Fruit fly (Drosophila melanogaster) whole organism, embryonic: ENCODE measurements around the gene CG6254.

ENCODE experiments used
- Atf-2 ChIP-seq: fragments of 200-800 bp; sonication (Bioruptor generic); optimal IDR thresholded peaks from 2 replicates; lab custom pipeline; 2016; ENCODE audit warnings: missing biosample characterization, missing genetic modification characterization
- CG12155 ChIP-seq: fragments of 200-800 bp; sonication (Bioruptor generic); optimal IDR thresholded peaks from 3 replicates; lab custom pipeline; 2016; ENCODE audit warnings: missing biosample characterization, missing genetic modification characterization
- CG12391 ChIP-seq: fragments of 200-800 bp; sonication (Bioruptor generic); optimal IDR thresholded peaks from 3 replicates; lab custom pipeline; 2018; ENCODE audit warnings: missing biosample characterization, mild to moderate bottlenecking, missing genetic modification characterization, moderate library complexity
- CG13894 ChIP-seq: fragments of 200-800 bp; sonication (Bioruptor generic); optimal IDR thresholded peaks from 3 replicates; lab custom pipeline; 2018; ENCODE audit warnings: missing biosample characterization, mild to moderate bottlenecking, missing genetic modification characterization, moderate library complexity
- CG1647 ChIP-seq: fragments of 200-800 bp; sonication (Bioruptor generic); optimal IDR thresholded peaks from 3 replicates; lab custom pipeline; 2016; ENCODE audit warnings: missing biosample characterization, missing genetic modification characterization
- CG16813 ChIP-seq: fragments of 200-800 bp; sonication (Bioruptor generic); IDR thresholded peaks from 3 replicates; pipeline ENCODE4 v1.3.6; 2022; ENCODE audit warnings: missing biosample characterization, missing genetic modification characterization; ENCODE audit not compliant: partially characterized antibody
- CG17328 ChIP-seq: fragments of 200-800 bp; sonication (Bioruptor generic); IDR thresholded peaks from 2 replicates; pipeline ENCODE4 v1.3.6; 2022; ENCODE audit warnings: missing biosample characterization, missing genetic modification characterization
- CG18476 ChIP-seq: fragments of 200-800 bp; sonication (Bioruptor generic); optimal IDR thresholded peaks from 2 replicates; lab custom pipeline; 2016; ENCODE audit warnings: missing biosample characterization, mild to moderate bottlenecking, missing genetic modification characterization
- CG18619 ChIP-seq: fragments of 200-800 bp; sonication (Bioruptor generic); optimal IDR thresholded peaks from 3 replicates; lab custom pipeline; 2017; ENCODE audit warnings: missing biosample characterization, mild to moderate bottlenecking, missing genetic modification characterization
- CG4730 ChIP-seq: fragments of 200-800 bp; sonication (Bioruptor generic); IDR thresholded peaks from 2 replicates; pipeline ENCODE4 v1.3.6; 2022; ENCODE audit warnings: missing biosample characterization, missing genetic modification characterization
- CG6854 ChIP-seq: fragments of 200-800 bp; sonication (Bioruptor generic); optimal IDR thresholded peaks from 3 replicates; lab custom pipeline; 2017; ENCODE audit warnings: missing biosample characterization, mild to moderate bottlenecking, missing genetic modification characterization
- CG7271 ChIP-seq: fragments of 200-800 bp; sonication (Bioruptor generic); optimal IDR thresholded peaks from 2 replicates; lab custom pipeline; 2018; ENCODE audit warnings: missing biosample characterization, mild to moderate bottlenecking, missing genetic modification characterization, moderate library complexity
- CG7372 ChIP-seq: fragments of 200-800 bp; sonication (Bioruptor generic); IDR thresholded peaks from 2 replicates; pipeline ENCODE4 v1.3.6; 2022; ENCODE audit warnings: missing biosample characterization, missing genetic modification characterization
- CG9932 ChIP-seq: fragments of 200-800 bp; sonication (Bioruptor generic); IDR thresholded peaks from 2 replicates; pipeline ENCODE4 v1.3.6; 2022; ENCODE audit warnings: missing biosample characterization, missing genetic modification characterization
- Deaf1 ChIP-seq: fragments of 200-800 bp; optimal IDR thresholded peaks from 3 replicates; lab custom pipeline; 2019; ENCODE audit warnings: missing biosample characterization, mild to moderate bottlenecking, missing genetic modification characterization, moderate library complexity
- Dek ChIP-seq: fragments of 200-800 bp; sonication (Bioruptor generic); optimal IDR thresholded peaks from 3 replicates; lab custom pipeline; 2019; ENCODE audit warnings: missing biosample characterization, mild to moderate bottlenecking, missing genetic modification characterization, moderate library complexity
- Doc3 ChIP-seq: fragments of 200-800 bp; sonication (Bioruptor generic); IDR thresholded peaks from 3 replicates; pipeline ENCODE4 v1.3.6; 2022; ENCODE audit warnings: missing biosample characterization, missing genetic modification characterization; ENCODE audit not compliant: partially characterized antibody
- Ets65A ChIP-seq: fragments of 200-800 bp; sonication (Bioruptor generic); peaks from one replicate; lab custom pipeline; 2016; ENCODE audit warnings: missing biosample characterization, missing genetic modification characterization
- Fer3 ChIP-seq: fragments of 200-800 bp; sonication (Bioruptor generic); optimal IDR thresholded peaks from 2 replicates; lab custom pipeline; 2018; ENCODE audit warnings: missing biosample characterization, mild to moderate bottlenecking, missing genetic modification characterization, moderate library complexity
- HLH3B ChIP-seq: fragments of 200-800 bp; sonication (Bioruptor generic); IDR thresholded peaks from 2 replicates; pipeline ENCODE4 v1.3.6; 2022; ENCODE audit warnings: missing biosample characterization, missing genetic modification characterization
- Hsf ChIP-seq: fragments of 200-800 bp; sonication (Bioruptor generic); optimal IDR thresholded peaks from 3 replicates; lab custom pipeline; 2016; ENCODE audit warnings: missing biosample characterization, missing genetic modification characterization
- Lhr ChIP-seq: fragments of 200-800 bp; sonication (Bioruptor generic); optimal IDR thresholded peaks from 3 replicates; lab custom pipeline; 2017; ENCODE audit warnings: mild to moderate bottlenecking, missing biosample characterization, missing genetic modification reagents, missing genetic modification characterization
- Ptx1 ChIP-seq: fragments of 200-800 bp; sonication (Bioruptor generic); IDR thresholded peaks from 2 replicates; pipeline ENCODE4 v1.3.6; 2022; ENCODE audit warnings: missing biosample characterization, missing genetic modification characterization
- Sry-β ChIP-seq: fragments of 200-800 bp; sonication (Bioruptor generic); optimal IDR thresholded peaks from 2 replicates; lab custom pipeline; 2018; ENCODE audit warnings: missing biosample characterization, mild to moderate bottlenecking, missing genetic modification characterization, moderate library complexity
- Xbp1 ChIP-seq: fragments of 200-800 bp; sonication (Bioruptor generic); optimal IDR thresholded peaks from 3 replicates; lab custom pipeline; 2016; ENCODE audit warnings: missing biosample characterization, mild to moderate bottlenecking, missing genetic modification characterization
- bigmax ChIP-seq: fragments of 200-800 bp; sonication (Bioruptor generic); optimal IDR thresholded peaks from 2 replicates; lab custom pipeline; 2018; ENCODE audit warnings: missing biosample characterization, mild to moderate bottlenecking, missing genetic modification characterization
- chm ChIP-seq: fragments of 200-800 bp; sonication (Bioruptor generic); IDR thresholded peaks from 2 replicates; pipeline ENCODE4 v1.3.6; 2022; ENCODE audit warnings: missing biosample characterization, missing genetic modification characterization
- dan ChIP-seq: fragments of 200-800 bp; sonication (Bioruptor generic); IDR thresholded peaks from 2 replicates; pipeline ENCODE4 v1.3.6; 2022; ENCODE audit warnings: missing biosample characterization, missing genetic modification characterization
- dm ChIP-seq: fragments of 200-800 bp; sonication (Bioruptor generic); optimal IDR thresholded peaks from 3 replicates; lab custom pipeline; 2016; ENCODE audit warnings: missing biosample characterization, missing genetic modification characterization
- emc ChIP-seq: fragments of 200-800 bp; sonication (Bioruptor generic); optimal IDR thresholded peaks from 2 replicates; lab custom pipeline; 2016; ENCODE audit warnings: missing biosample characterization, missing genetic modification characterization
- eve ChIP-seq, 2 experiments: fragments of >200 bp; optimal IDR thresholded peaks; 2 replicates each; lab custom pipeline; 2017; ENCODE audit warnings: missing biosample characterization in 2 of 2, missing genetic modification characterization in 2 of 2
- eyg ChIP-seq: fragments of 200-800 bp; sonication (Bioruptor generic); optimal IDR thresholded peaks from 3 replicates; lab custom pipeline; 2016; ENCODE audit warnings: missing biosample characterization, missing genetic modification characterization
- fru ChIP-seq: fragments of >200 bp; optimal IDR thresholded peaks from 2 replicates; lab custom pipeline; 2017
- fu2 ChIP-seq: fragments of 200-800 bp; sonication (Bioruptor generic); optimal IDR thresholded peaks from 2 replicates; lab custom pipeline; 2016; ENCODE audit warnings: missing biosample characterization, missing genetic modification characterization
- gfzf ChIP-seq: fragments of 200-800 bp; sonication (Bioruptor generic); optimal IDR thresholded peaks from 2 replicates; lab custom pipeline; 2016; ENCODE audit warnings: missing biosample characterization, mild to moderate bottlenecking, missing genetic modification characterization, moderate library complexity
- insv ChIP-seq, 2 experiments: fragments of 200-800 bp; sonication (Bioruptor generic); optimal IDR thresholded peaks; 3 replicates each; lab custom pipeline; 2016 to 2018; ENCODE audit warnings: missing biosample characterization in 2 of 2, missing genetic modification characterization in 2 of 2
- lov ChIP-seq, 2 experiments: fragments of 200-800 bp in 1 of 2; fragments of >200 bp in 1 of 2; sonication (Bioruptor generic) in 1 of 2; IDR thresholded peaks in 1 of 2; optimal IDR thresholded peaks in 1 of 2; 2 replicates in 1 of 2; 3 replicates in 1 of 2; pipeline versions ENCODE4 v1.3.6 to Lab custom; 2017 to 2022; ENCODE audit warnings: missing biosample characterization in 1 of 2, missing genetic modification characterization in 1 of 2
- org-1 ChIP-seq: fragments of 200-800 bp; sonication (Bioruptor generic); optimal IDR thresholded peaks from 2 replicates; lab custom pipeline; 2017; ENCODE audit warnings: missing biosample characterization, missing genetic modification characterization
- pan ChIP-seq, 4 experiments: fragments of >200 bp in 3 of 4; fragments of 200-800 bp in 1 of 4; sonication (Bioruptor generic) in 1 of 4; optimal IDR thresholded peaks in 3 of 4; IDR thresholded peaks in 1 of 4; 2 replicates each; pipeline versions ENCODE4 v1.3.6 to Lab custom; 2017 to 2022; ENCODE audit warnings: missing biosample characterization in 2 of 4, missing genetic modification characterization in 2 of 4, mixed read lengths in 1 of 4
- pfk ChIP-seq: fragments of 200-800 bp; sonication (Bioruptor generic); optimal IDR thresholded peaks from 2 replicates; lab custom pipeline; 2018; ENCODE audit warnings: missing biosample characterization, mild to moderate bottlenecking, missing genetic modification characterization, moderate library complexity
- pros ChIP-seq: fragments of 200-800 bp; sonication (Bioruptor generic); optimal IDR thresholded peaks from 3 replicates; lab custom pipeline; 2019; ENCODE audit warnings: missing biosample characterization, mild to moderate bottlenecking, missing genetic modification characterization, moderate library complexity
- pum ChIP-seq: fragments of 200-800 bp; sonication (Bioruptor generic); optimal IDR thresholded peaks from 2 replicates; lab custom pipeline; 2016; ENCODE audit warnings: missing biosample characterization, missing genetic modification characterization
- run ChIP-seq: fragments of 200-800 bp; sonication (Bioruptor generic); optimal IDR thresholded peaks from 3 replicates; lab custom pipeline; 2018; ENCODE audit warnings: missing biosample characterization, mild to moderate bottlenecking, missing genetic modification characterization
- salm ChIP-seq: fragments of 200-800 bp; sonication (Bioruptor generic); optimal IDR thresholded peaks from 2 replicates; lab custom pipeline; 2018; ENCODE audit warnings: missing biosample characterization, mild to moderate bottlenecking, missing genetic modification characterization
- sc ChIP-seq, 3 experiments: fragments of >200 bp in 2 of 3; fragments of 200-800 bp in 1 of 3; sonication (Bioruptor generic) in 1 of 3; optimal IDR thresholded peaks; 2 replicates in 2 of 3; 3 replicates in 1 of 3; lab custom pipeline; 2017; ENCODE audit warnings: mild to moderate bottlenecking in 1 of 3, missing biosample characterization in 1 of 3, missing genetic modification characterization in 1 of 3, missing genetic modification reagents in 1 of 3
- scrt ChIP-seq: fragments of 200-800 bp; sonication (Bioruptor generic); optimal IDR thresholded peaks from 2 replicates; lab custom pipeline; 2018; ENCODE audit warnings: missing biosample characterization, mild to moderate bottlenecking, missing genetic modification characterization, moderate library complexity
- seq ChIP-seq: fragments of 200-800 bp; sonication (Bioruptor generic); IDR thresholded peaks from 2 replicates; pipeline ENCODE4 v1.3.6; 2022; ENCODE audit warnings: missing biosample characterization, missing genetic modification characterization
- sim ChIP-seq: fragments of 200-800 bp; sonication (Bioruptor generic); IDR thresholded peaks from 2 replicates; pipeline ENCODE4 v1.3.6; 2022; ENCODE audit warnings: missing biosample characterization, missing genetic modification characterization
- unc-4 ChIP-seq: fragments of 200-800 bp; sonication (Bioruptor generic); IDR thresholded peaks from 2 replicates; pipeline ENCODE4 v1.3.6; 2022; ENCODE audit warnings: missing biosample characterization, missing genetic modification characterization; ENCODE audit not compliant: partially characterized antibody
- unpg ChIP-seq: fragments of 200-800 bp; sonication (Bioruptor generic); optimal IDR thresholded peaks from 3 replicates; lab custom pipeline; 2018; ENCODE audit warnings: missing biosample characterization, mild to moderate bottlenecking, missing genetic modification characterization, moderate library complexity
- zen ChIP-seq: fragments of 200-800 bp; sonication (Bioruptor generic); optimal IDR thresholded peaks from 3 replicates; lab custom pipeline; 2018; ENCODE audit warnings: missing biosample characterization, mild to moderate bottlenecking, missing genetic modification characterization, moderate library complexity

CG6254 gene

DNA sequence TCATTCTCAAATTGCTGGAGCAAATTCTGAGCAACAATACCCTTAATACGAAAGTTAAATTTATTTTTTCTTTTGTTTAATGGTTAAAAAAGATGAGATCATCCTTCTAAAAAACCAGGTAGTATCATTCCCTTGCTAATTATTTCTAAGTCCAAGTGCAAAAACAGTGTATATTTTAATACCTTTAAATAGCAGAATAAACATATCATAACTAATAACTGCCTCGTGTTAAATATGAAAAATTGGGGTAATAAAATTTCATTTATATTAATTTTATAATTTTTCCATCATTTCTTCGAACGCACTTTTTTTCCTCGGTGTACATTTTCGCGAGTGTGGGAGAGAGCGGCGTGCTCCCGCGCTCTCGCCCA is 49.3 kb downstream of the CG6254 start (continued):
- TF ChIP-seq run = no peak
- TF ChIP-seq eve (GFP tag; optimal IDR thresholded peaks at IDR 0.05; lab: Kevin White, UChicago) = no peak
- no peak for TF ChIP-seq sc (optimal IDR thresholded peaks at IDR 0.05; lab: Kevin White, UChicago)
- no peak for TF ChIP-seq sc (GFP tag; optimal IDR thresholded peaks at IDR 0.05; lab: Kevin White, UChicago)
- no peak for TF ChIP-seq seq
- TF ChIP-seq Fer3 (tag; lab: Kevin White, UChicago) = no peak
- no peak for TF ChIP-seq sim
- TF ChIP-seq HLH3B (GFP tag; lab: Robert Waterston, UW) = no peak
- peak; percentile 27 for TF ChIP-seq unpg (GFP tag; lab: Kevin White, UChicago)
- 0 out of 2 replicates have a peak, but pooled peaks have one; percentile 8 for TF ChIP-seq Ptx1 (GFP tag; lab: Robert Waterston, UW)
- TF ChIP-seq lov (optimal IDR thresholded peaks at IDR 0.05; lab: Kevin White, UChicago) = no peak
- TF ChIP-seq lov (GFP tag; IDR thresholded peaks at IDR 0.05; lab: Robert Waterston, UW) = no peak
- no peak for TF ChIP-seq emc
- no peak for TF ChIP-seq pum (GFP tag; lab: Kevin White, UChicago)
- TF ChIP-seq Doc3 (GFP tag; lab: Robert Waterston, UW) = no peak
- TF ChIP-seq chm = no peak
- no peak for TF ChIP-seq dan (GFP tag; lab: Robert Waterston, UW)
- TF ChIP-seq CG12155 (GFP tag; lab: Kevin White, UChicago) = peak; percentile 2
- no peak for TF ChIP-seq Lhr
- no peak for TF ChIP-seq fru (lab: Kevin White, UChicago)
- TF ChIP-seq CG1647 = no peak
- no peak for TF ChIP-seq eyg (GFP tag; lab: Kevin White, UChicago)
- no peak for TF ChIP-seq CG4730 (GFP tag; lab: Robert Waterston, UW)
- TF ChIP-seq scrt (GFP tag; lab: Kevin White, UChicago) = no peak
- TF ChIP-seq Xbp1 (GFP tag; lab: Kevin White, UChicago) = peak; percentile 14
- TF ChIP-seq org-1 (GFP tag; lab: Kevin White, UChicago) = no peak
- no peak for TF ChIP-seq Ets65A
- no peak for TF ChIP-seq CG7372 (GFP tag; lab: Robert Waterston, UW)
- no peak for TF ChIP-seq CG17328
- TF ChIP-seq unc-4 = no peak
- TF ChIP-seq CG18619 (GFP tag; lab: Kevin White, UChicago) = peak; percentile 22
- TF ChIP-seq Hsf = no peak
- no peak for TF ChIP-seq gfzf (GFP tag; lab: Kevin White, UChicago)
- TF ChIP-seq bigmax (GFP tag; lab: Kevin White, UChicago) = no peak

DNA sequence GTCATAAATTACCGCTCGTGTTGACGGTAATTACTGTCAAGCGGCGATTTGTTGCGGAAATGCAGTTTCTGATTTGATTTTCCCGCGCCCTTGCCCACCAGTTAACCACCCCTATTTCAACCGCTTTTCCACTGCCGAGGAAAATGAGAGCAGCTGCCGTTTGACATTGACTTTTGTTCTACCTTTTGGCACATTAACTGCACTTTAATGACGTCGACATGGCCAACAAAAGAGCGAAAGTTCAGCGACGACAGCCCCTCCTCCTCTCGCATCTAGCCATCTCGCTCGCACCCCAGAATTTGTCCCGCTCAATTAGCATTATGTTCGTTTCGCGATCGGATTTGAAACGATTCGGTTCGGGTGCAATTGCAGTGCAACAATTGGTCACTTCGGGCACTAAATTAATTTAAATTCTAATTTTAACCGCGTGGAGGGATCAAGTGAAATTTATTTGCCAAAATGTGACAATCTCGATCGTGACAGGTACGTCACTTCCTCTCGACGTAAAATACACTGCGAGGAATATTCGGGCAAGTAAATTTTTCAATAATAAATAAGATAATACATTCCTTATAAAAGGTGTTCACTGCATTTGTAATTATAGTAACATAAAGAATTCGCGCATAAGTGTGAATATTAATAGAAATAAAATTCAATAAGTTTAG is 49.8 kb downstream of the CG6254 start:
- no peak for TF ChIP-seq CG18476 (GFP tag; lab: Kevin White, UChicago)
- TF ChIP-seq insv (GFP tag; optimal IDR thresholded peaks at IDR 0.05; lab: Kevin White, UChicago) = peak in 1 of 2 experiments; percentile 46
- TF ChIP-seq CG7271 (tag; lab: Kevin White, UChicago) = no peak
- TF ChIP-seq dm = no peak
- TF ChIP-seq Deaf1 (tag; lab: Kevin White, UChicago) = peak; percentile 24
- TF ChIP-seq CG9932 (GFP tag; lab: Robert Waterston, UW) = no peak
- TF ChIP-seq salm (tag; lab: Kevin White, UChicago) = no peak
- no peak for TF ChIP-seq CG6854 (GFP tag; lab: Kevin White, UChicago)
- no peak for TF ChIP-seq fu2
- TF ChIP-seq pros (GFP tag; lab: Kevin White, UChicago) = peak; percentile 7
- peak; percentile 7 for TF ChIP-seq CG12391 (tag; lab: Kevin White, UChicago)
- TF ChIP-seq CG13894 = no peak
- no peak for TF ChIP-seq Atf-2 (GFP tag; lab: Kevin White, UChicago)
- TF ChIP-seq CG12155 (GFP tag; lab: Kevin White, UChicago) = no peak
- TF ChIP-seq CG16813 = no peak
- TF ChIP-seq pfk (GFP tag; lab: Kevin White, UChicago) = no peak
- no peak for TF ChIP-seq Sry-β (GFP tag; lab: Kevin White, UChicago)
- no peak for TF ChIP-seq Dek (tag; lab: Kevin White, UChicago)
- TF ChIP-seq pan (optimal IDR thresholded peaks at IDR 0.05; lab: Kevin White, UChicago) = no peak
- TF ChIP-seq pan (GFP tag; optimal IDR thresholded peaks at IDR 0.05 in 1 of 2, IDR thresholded peaks at IDR 0.05 in 1 of 2) = no peak
- TF ChIP-seq zen (tag; lab: Kevin White, UChicago) = peak; percentile 52
